Worm (Caenorhabditis elegans) whole organism, early embryonic: Measurements from ENCODE around the gene prmn-1.
A peak's percentile ranks its signal among the peaks of the same experiment; 100 is the strongest.

Experiments
- B0310.2 ChIP-seq: sonication (generic microtip); optimal IDR thresholded peaks from 2 replicates; lab custom pipeline; 2016; ENCODE audit warnings: mild to moderate bottlenecking, missing genetic modification characterization, missing compliant biosample characterization
- F13C5.2 ChIP-seq: sonication (generic microtip); optimal IDR thresholded peaks from 2 replicates; lab custom pipeline; 2017; ENCODE audit warnings: mild to moderate bottlenecking, missing genetic modification characterization, inconsistent platforms, missing compliant biosample characterization
- aly-1 ChIP-seq: sonication (generic microtip); optimal IDR thresholded peaks from 2 replicates; lab custom pipeline; 2016; ENCODE audit warnings: missing genetic modification characterization, missing compliant biosample characterization
- ama-1 ChIP-seq: fragments of 150-350 bp; optimal IDR thresholded peaks from 2 replicates; lab custom pipeline; 2014
- ceh-13 ChIP-seq: fragments of 200-800 bp; sonication (Bioruptor generic); optimal IDR thresholded peaks from 2 replicates; lab custom pipeline; 2018; ENCODE audit warnings: mild to moderate bottlenecking, missing genetic modification characterization, missing compliant biosample characterization
- ceh-36 ChIP-seq: sonication (generic microtip); optimal IDR thresholded peaks from 2 replicates; lab custom pipeline; 2016; ENCODE audit warnings: missing genetic modification characterization, inconsistent platforms, missing compliant biosample characterization
- ets-7 ChIP-seq: sonication (generic microtip); optimal IDR thresholded peaks from 2 replicates; lab custom pipeline; 2016; ENCODE audit warnings: missing genotype, missing genetic modification characterization, missing compliant biosample characterization
- flt-1 ChIP-seq: fragments of 200-800 bp; sonication (Bioruptor generic); IDR thresholded peaks from 2 replicates; pipeline ENCODE4 v1.3.6; 2022; ENCODE audit warnings: missing genetic modification characterization, missing compliant biosample characterization
- hmbx-1 ChIP-seq: sonication (generic microtip); optimal IDR thresholded peaks from 2 replicates; lab custom pipeline; 2016; ENCODE audit warnings: mild to moderate bottlenecking, missing genetic modification characterization, missing compliant biosample characterization
- hmg-4 ChIP-seq: fragments of 200-800 bp; sonication (Bioruptor generic); optimal IDR thresholded peaks from 2 replicates; lab custom pipeline; 2018; ENCODE audit warnings: mild to moderate bottlenecking, missing genetic modification characterization, missing compliant biosample characterization
- hnd-1 ChIP-seq: sonication (generic microtip); optimal IDR thresholded peaks from 2 replicates; lab custom pipeline; 2016; ENCODE audit warnings: missing genetic modification characterization, missing compliant biosample characterization
- pes-1 ChIP-seq: fragments of 200-800 bp; sonication (Bioruptor generic); IDR thresholded peaks from 2 replicates; pipeline ENCODE4 v1.3.6; 2022; ENCODE audit warnings: missing genetic modification reagents, missing genetic modification characterization, missing compliant biosample characterization
- scrt-1 ChIP-seq: fragments of 200-800 bp; sonication (Bioruptor generic); IDR thresholded peaks from 2 replicates; pipeline ENCODE4 v1.3.6; 2022; ENCODE audit warnings: missing genetic modification characterization, missing compliant biosample characterization
- sea-1 ChIP-seq: fragments of 200-800 bp; sonication (Bioruptor generic); conservative IDR thresholded peaks from 2 replicates; pipeline ENCODE4 v1.3.6; 2022; ENCODE audit warnings: missing genetic modification characterization, missing compliant biosample characterization
- tbx-11 ChIP-seq: fragments of 200-800 bp; sonication (Bioruptor generic); IDR thresholded peaks from 2 replicates; pipeline ENCODE4 v1.3.6; 2022; ENCODE audit warnings: missing genetic modification characterization, missing compliant biosample characterization
- tbx-37 ChIP-seq: fragments of 200-800 bp; sonication (Bioruptor generic); conservative IDR thresholded peaks from 2 replicates; pipeline ENCODE4 v1.3.6; 2022; ENCODE audit warnings: missing genetic modification reagents, missing genetic modification characterization, missing compliant biosample characterization
- tra-4 ChIP-seq: sonication (generic microtip); optimal IDR thresholded peaks from 2 replicates; lab custom pipeline; 2017; ENCODE audit warnings: missing genetic modification characterization, missing compliant biosample characterization

prmn-1 gene

DNA sequence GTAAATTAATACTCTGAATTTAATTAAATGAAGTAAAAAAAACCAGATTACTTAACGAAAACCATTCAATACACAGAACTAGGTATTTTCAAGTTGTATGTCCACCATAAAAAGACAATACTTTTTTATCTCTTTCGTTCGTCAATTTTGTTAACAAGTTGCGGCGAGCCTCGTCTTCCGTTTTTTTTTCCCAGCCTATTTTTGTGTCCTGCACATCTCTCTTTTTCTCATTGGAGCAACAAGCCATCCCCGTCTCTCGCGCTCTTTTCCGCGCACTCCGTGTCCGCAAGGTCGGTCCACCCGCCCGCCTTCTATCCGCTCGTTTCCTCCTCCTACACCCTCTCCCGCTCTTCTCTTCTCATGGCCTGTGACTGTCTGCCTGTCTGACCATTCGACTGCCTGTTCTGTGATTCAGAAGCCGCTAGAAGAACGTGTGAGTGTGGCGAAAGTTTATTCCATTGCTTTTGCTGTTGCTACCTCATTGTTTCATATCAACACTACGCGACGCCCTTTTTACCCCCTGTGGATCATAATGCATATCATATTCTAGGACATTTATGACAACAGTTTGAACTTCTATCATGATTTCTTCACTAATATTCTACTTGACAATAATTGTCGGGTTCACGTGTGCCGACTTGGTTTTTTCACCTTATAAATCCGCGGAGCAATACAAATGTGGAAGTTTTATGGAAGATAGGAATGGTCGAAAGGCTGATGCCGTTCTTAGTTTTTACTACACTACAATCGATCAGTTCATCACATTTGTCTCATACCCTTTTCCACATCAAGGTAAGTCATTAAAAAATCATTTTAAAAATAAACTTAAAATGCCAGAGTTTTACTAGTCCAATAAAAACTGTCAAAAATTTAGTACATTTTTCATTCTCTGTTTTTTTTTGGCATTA lies at the start of gene prmn-1, which contains the start of gene F08B12.11:
TSS of gene prmn-1 (plus strand) at position 551 of the 908 bp plus-strand sequence.
TSS of gene F08B12.11 (plus strand) at position 521 of the 908 bp plus-strand sequence.
- TF ChIP-seq tbx-37 (GFP tag; lab: Robert Waterston, UW) (peak; percentile 40; the same call in 1 of the 2 replicates), aly-1 (tag; lab: Kevin White, UChicago) (no peak)

DNA sequence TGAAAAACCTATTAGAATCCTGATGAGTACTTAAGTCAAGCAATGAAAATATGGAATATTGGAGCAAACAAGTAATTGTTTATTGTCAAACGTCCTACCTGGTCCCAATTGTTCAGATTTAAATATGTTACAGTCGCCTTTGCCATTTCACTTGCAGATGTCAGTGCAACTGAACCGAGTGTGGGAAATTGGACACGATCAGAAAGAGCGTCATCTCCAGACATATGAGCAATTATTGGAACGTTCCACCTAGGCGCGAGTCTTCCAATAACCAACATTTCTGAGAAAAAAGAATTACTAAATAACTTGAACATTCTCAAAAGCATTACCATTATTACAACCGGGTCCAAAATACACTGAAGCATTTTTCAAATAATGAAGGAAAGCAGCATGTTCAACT lies 47.8 kb upstream of the prmn-1 start:
- TF ChIP-seq aly-1 (tag; lab: Kevin White, UChicago), result no peak
- TF ChIP-seq B0310.2 (tag; lab: Kevin White, UChicago), result no peak
- TF ChIP-seq F13C5.2 (tag; lab: Kevin White, UChicago), result no peak
- TF ChIP-seq flt-1, result no peak
- TF ChIP-seq hnd-1, result no peak
- TF ChIP-seq pes-1 (GFP tag; lab: Robert Waterston, UW), result no peak
- TF ChIP-seq tbx-11 (GFP tag; lab: Robert Waterston, UW), result no peak
- TF ChIP-seq hmbx-1 (tag; lab: Kevin White, UChicago), result no peak
- no peak for TF ChIP-seq hmg-4
- no peak for TF ChIP-seq tra-4 (tag; lab: Kevin White, UChicago)
- TF ChIP-seq sea-1 (GFP tag; lab: Robert Waterston, UW), result no peak
- TF ChIP-seq ceh-13 (GFP tag; lab: Kevin White, UChicago), result no peak
- TF ChIP-seq ets-7 (tag; lab: Kevin White, UChicago), result no peak
- TF ChIP-seq ceh-36 (tag; lab: Kevin White, UChicago), result no peak
- no peak for TF ChIP-seq tbx-37 (GFP tag; lab: Robert Waterston, UW)
- no peak for TF ChIP-seq scrt-1 (GFP tag; lab: Robert Waterston, UW)
- TF ChIP-seq ama-1 (lab: Kevin White, UChicago), result no peak

DNA sequence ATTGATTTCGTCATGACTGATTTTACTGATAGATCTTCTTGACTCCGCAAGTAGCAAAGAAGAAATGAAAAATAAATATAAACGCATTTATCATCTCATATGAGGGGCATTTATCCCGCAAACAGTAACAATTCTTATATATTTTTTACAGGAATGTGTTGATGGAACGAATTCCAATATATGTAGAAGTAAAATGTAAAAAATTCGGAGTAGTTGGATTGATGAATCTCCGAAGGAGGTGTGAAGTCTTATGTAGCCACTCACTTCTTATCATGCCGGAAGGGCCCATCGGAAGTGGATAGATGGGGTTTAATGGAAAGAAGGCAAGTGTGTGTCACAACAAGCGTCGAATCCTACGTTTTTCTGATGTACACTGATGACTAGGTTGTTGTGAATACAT lies 47.1 kb upstream of the prmn-1 start, which contains the start of gene gcy-9:
TSS of gene gcy-9 (minus strand) at position 101 of the 400 bp plus-strand sequence.
- no peak for TF ChIP-seq hmg-4
- no peak for TF ChIP-seq scrt-1 (GFP tag; lab: Robert Waterston, UW)
- no peak for TF ChIP-seq aly-1 (tag; lab: Kevin White, UChicago)
- no peak for TF ChIP-seq ceh-13 (GFP tag; lab: Kevin White, UChicago)
- no peak for TF ChIP-seq tbx-37 (GFP tag; lab: Robert Waterston, UW)
- no peak for TF ChIP-seq flt-1
- TF ChIP-seq hnd-1, result no peak
- TF ChIP-seq tra-4 (tag; lab: Kevin White, UChicago), result no peak
- TF ChIP-seq hmbx-1 (tag; lab: Kevin White, UChicago), result no peak
- TF ChIP-seq ceh-36 (tag; lab: Kevin White, UChicago), result no peak
- no peak for TF ChIP-seq ama-1 (lab: Kevin White, UChicago)
- no peak for TF ChIP-seq tbx-11 (GFP tag; lab: Robert Waterston, UW)
- no peak for TF ChIP-seq pes-1 (GFP tag; lab: Robert Waterston, UW)
- no peak for TF ChIP-seq F13C5.2 (tag; lab: Kevin White, UChicago)

DNA sequence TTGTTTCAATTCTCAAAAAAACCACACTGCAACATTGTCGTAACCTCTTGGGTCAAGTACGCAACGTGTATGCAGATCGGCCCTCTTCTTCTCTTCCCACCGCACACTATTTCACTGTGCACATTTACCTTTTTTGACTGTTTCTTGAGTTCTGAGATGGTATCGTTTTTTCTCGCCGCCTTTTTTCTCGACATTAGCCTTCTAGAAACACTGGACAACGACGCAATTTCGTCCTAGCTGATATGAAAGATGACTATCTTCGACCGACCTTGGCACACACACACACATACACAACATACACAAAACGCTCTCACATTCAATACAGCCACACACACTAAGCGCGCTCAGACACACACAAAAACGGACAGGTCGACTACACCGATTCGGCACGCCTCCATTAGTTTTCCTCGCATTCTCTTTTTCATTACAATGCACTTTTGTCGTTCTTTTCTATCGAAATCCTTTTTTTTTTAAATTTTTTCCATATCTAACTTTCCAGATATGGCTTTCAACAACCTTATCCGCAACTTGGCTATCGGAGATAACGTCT lies 45.4 kb upstream of the prmn-1 start, which contains the start of gene aco-1:
TSS of gene aco-1 (plus strand) at position 500 of the 550 bp plus-strand sequence.
- TF ChIP-seq scrt-1 (GFP tag; lab: Robert Waterston, UW) (no peak), aly-1 (tag; lab: Kevin White, UChicago) (peak; percentile 60), tbx-37 (GFP tag; lab: Robert Waterston, UW) (0 out of 2 replicates have a peak, but pooled peaks have one; percentile 12), pes-1 (GFP tag; lab: Robert Waterston, UW) (no peak), hmg-4 (peak; percentile 33), flt-1 (no peak), ama-1 (lab: Kevin White, UChicago) (no peak), tbx-11 (GFP tag; lab: Robert Waterston, UW) (no peak)

DNA sequence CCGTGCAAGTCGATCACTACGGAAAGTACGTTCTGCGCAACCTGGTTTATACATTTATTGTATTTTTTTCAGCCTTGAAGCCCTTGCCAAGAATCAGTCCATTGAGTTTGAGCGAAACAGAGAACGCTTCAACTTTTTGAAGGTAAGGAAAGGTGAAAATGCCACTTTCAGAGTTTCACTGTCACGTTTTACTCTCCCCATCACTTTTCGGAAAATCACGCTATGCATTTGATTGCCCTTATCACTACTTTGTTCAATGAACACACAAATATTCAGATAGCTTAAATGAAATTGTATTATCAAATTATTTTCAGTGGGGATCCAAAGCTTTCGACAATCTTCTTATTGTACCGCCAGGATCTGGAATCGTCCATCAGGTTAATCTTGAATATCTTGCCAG lies 44.4 kb upstream of the prmn-1 start:
- TF ChIP-seq hnd-1 (no peak), ama-1 (lab: Kevin White, UChicago) (no peak), pes-1 (GFP tag; lab: Robert Waterston, UW) (no peak), ets-7 (tag; lab: Kevin White, UChicago) (no peak), flt-1 (no peak), B0310.2 (tag; lab: Kevin White, UChicago) (no peak), hmg-4 (no peak), ceh-13 (GFP tag; lab: Kevin White, UChicago) (no peak), tra-4 (tag; lab: Kevin White, UChicago) (no peak), scrt-1 (GFP tag; lab: Robert Waterston, UW) (no peak), sea-1 (GFP tag; lab: Robert Waterston, UW) (no peak), tbx-11 (GFP tag; lab: Robert Waterston, UW) (no peak), tbx-37 (GFP tag; lab: Robert Waterston, UW) (no peak), ceh-36 (tag; lab: Kevin White, UChicago) (no peak), aly-1 (tag; lab: Kevin White, UChicago) (no peak), F13C5.2 (tag; lab: Kevin White, UChicago) (no peak), hmbx-1 (tag; lab: Kevin White, UChicago) (no peak)

DNA sequence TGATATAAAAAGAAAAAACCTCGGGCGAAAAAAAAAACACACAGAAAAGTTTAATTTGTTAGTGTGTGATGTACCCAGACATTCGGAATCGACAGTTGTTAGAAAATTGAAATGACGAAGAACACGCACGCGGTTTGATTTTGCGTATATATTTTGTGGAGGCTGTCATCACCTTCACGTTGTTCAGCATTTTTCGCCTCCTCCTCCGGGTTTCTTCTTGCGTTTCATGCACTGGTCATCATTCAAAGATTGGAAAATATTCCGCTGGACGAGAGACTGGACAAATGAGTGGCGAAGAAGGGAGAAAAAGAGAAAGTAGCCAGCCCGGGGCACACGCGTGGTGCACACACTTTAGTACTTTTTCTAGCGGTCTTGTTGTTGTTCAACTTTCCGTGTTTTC lies 40.0 kb upstream of the prmn-1 start:
- no peak for TF ChIP-seq flt-1
- no peak for TF ChIP-seq aly-1 (tag; lab: Kevin White, UChicago)
- TF ChIP-seq ets-7 (tag; lab: Kevin White, UChicago), result no peak
- no peak for TF ChIP-seq ceh-36 (tag; lab: Kevin White, UChicago)
- no peak for TF ChIP-seq ceh-13 (GFP tag; lab: Kevin White, UChicago)
- TF ChIP-seq pes-1 (GFP tag; lab: Robert Waterston, UW), result no peak
- no peak for TF ChIP-seq ama-1 (lab: Kevin White, UChicago)
- TF ChIP-seq scrt-1 (GFP tag; lab: Robert Waterston, UW), result no peak
